Worm (Caenorhabditis elegans): ENCODE data around the gene famh-136.
A peak's percentile ranks its signal among the peaks of the same experiment; 100 is the strongest.

The famh-136 gene

ce11 chrIII:8869663-8870062, 17.9 kb upstream of the famh-136 start:
- TF ChIP-seq tbx-2 (tag; optimal IDR thresholded peaks at IDR 0.05), result no peak
- no peak for TF ChIP-seq lsy-12 (tag; optimal IDR thresholded peaks at IDR 0.05)
- TF ChIP-seq ceh-16 (tag; optimal IDR thresholded peaks at IDR 0.05), result no peak
- no peak for TF ChIP-seq jun-1 (tag; optimal IDR thresholded peaks at IDR 0.05)
- TF ChIP-seq pha-4 (tag; optimal IDR thresholded peaks at IDR 0.05), result no peak
- no peak for TF ChIP-seq nhr-43 (tag; optimal IDR thresholded peaks at IDR 0.05; ENCODE audit: poor library complexity, severe bottlenecking)
- no peak for TF ChIP-seq sea-2 (GFP tag; optimal IDR thresholded peaks at IDR 0.05)
- TF ChIP-seq mml-1 (tag; optimal IDR thresholded peaks at IDR 0.05), result no peak

DNA sequence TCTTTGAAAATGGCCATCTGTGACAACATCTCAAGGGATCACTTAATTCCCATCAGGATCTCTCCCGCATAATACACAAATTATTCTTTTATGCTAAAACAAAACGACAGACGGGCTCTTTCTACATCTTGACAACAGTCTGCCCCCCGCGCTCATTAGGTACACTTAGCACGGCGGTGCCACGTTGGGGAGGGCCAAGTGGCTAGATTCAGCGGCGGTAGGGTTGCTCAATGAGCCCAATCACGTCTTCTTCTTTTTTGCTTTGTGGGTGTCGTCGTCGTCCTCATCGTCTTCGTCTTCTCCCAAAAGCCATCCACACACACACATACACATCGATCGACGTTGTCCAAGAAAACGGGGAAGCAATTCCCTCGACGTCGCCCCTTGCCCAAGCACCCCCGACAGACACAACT, 14.5 kb upstream of the famh-136 start:
- TF ChIP-seq nhr-237 (tag; optimal IDR thresholded peaks at IDR 0.05) (no peak), ama-1 (optimal IDR thresholded peaks at IDR 0.05) (no peak), nhr-11 (tag; optimal IDR thresholded peaks at IDR 0.05) (no peak), elt-3 (tag; optimal IDR thresholded peaks at IDR 0.05) (no peak), nhr-76 (tag; optimal IDR thresholded peaks at IDR 0.05) (no peak), nhr-12 (tag; optimal IDR thresholded peaks at IDR 0.05) (no peak), ceh-16 (tag; optimal IDR thresholded peaks at IDR 0.05) (no peak), unc-62 (GFP tag; optimal IDR thresholded peaks at IDR 0.05) (no peak), lin-39 (tag; optimal IDR thresholded peaks at IDR 0.05) (peak; percentile 56), tbx-2 (tag; optimal IDR thresholded peaks at IDR 0.05) (no peak), ceh-9 (tag; optimal IDR thresholded peaks at IDR 0.05) (no peak), mml-1 (tag; optimal IDR thresholded peaks at IDR 0.05) (no peak), sea-2 (GFP tag; optimal IDR thresholded peaks at IDR 0.05) (no peak), skn-1 (tag; optimal IDR thresholded peaks at IDR 0.05) (no peak), fkh-2 (tag; optimal IDR thresholded peaks at IDR 0.05) (no peak), nfya-1 (tag; optimal IDR thresholded peaks at IDR 0.05; ENCODE audit: insufficient read depth) (peak; percentile 52), hmg-11 (tag; optimal IDR thresholded peaks at IDR 0.05) (peak; percentile 9), egl-5 (tag; optimal IDR thresholded peaks at IDR 0.05) (peak; percentile 11), elt-2 (tag; optimal IDR thresholded peaks at IDR 0.05) (no peak), zag-1 (tag; optimal IDR thresholded peaks at IDR 0.05) (no peak), R02D3.7 (tag; optimal IDR thresholded peaks at IDR 0.05) (no peak), fos-1 (tag; optimal IDR thresholded peaks at IDR 0.05) (no peak), elt-1 (tag; optimal IDR thresholded peaks at IDR 0.05) (no peak), nhr-25 (tag; optimal IDR thresholded peaks at IDR 0.05) (no peak), ceh-28 (tag; optimal IDR thresholded peaks at IDR 0.05) (no peak), unc-39 (tag; optimal IDR thresholded peaks at IDR 0.05) (no peak), pqm-1 (tag; optimal IDR thresholded peaks at IDR 0.05) (no peak), lsy-12 (tag; optimal IDR thresholded peaks at IDR 0.05) (no peak), eor-1 (tag; optimal IDR thresholded peaks at IDR 0.05) (no peak), lin-15B (tag; optimal IDR thresholded peaks at IDR 0.05) (no peak), ZK546.5 (tag; optimal IDR thresholded peaks at IDR 0.05) (no peak), snpc-4 (tag; optimal IDR thresholded peaks at IDR 0.05) (no peak), fkh-10 (GFP tag; optimal IDR thresholded peaks at IDR 0.05) (no peak)

- TF ChIP-seq nfya-1 (tag; optimal IDR thresholded peaks at IDR 0.05; ENCODE audit: insufficient read depth) (peak; percentile 93), egl-5 (tag; optimal IDR thresholded peaks at IDR 0.05) (peak; percentile 68), fkh-10 (GFP tag; optimal IDR thresholded peaks at IDR 0.05) (peak; percentile 88), eor-1 (tag; optimal IDR thresholded peaks at IDR 0.05) (no peak), sea-2 (GFP tag; optimal IDR thresholded peaks at IDR 0.05) (peak; percentile 57), R02D3.7 (tag; optimal IDR thresholded peaks at IDR 0.05) (no peak), nhr-11 (tag; optimal IDR thresholded peaks at IDR 0.05) (no peak), ceh-82 (tag; optimal IDR thresholded peaks at IDR 0.05) (no peak), lsy-12 (tag; optimal IDR thresholded peaks at IDR 0.05) (peak; percentile 22), ceh-16 (tag; optimal IDR thresholded peaks at IDR 0.05) (no peak), aly-2 (tag; optimal IDR thresholded peaks at IDR 0.05) (no peak), jun-1 (tag; optimal IDR thresholded peaks at IDR 0.05) (peak; percentile 51), elt-1 (tag; optimal IDR thresholded peaks at IDR 0.05) (peak; percentile 79), nhr-23 (tag; optimal IDR thresholded peaks at IDR 0.05) (peak; percentile 10), hmg-11 (tag; optimal IDR thresholded peaks at IDR 0.05) (peak; percentile 96), zag-1 (tag; optimal IDR thresholded peaks at IDR 0.05) (peak; percentile 46), nhr-76 (tag; optimal IDR thresholded peaks at IDR 0.05) (no peak), nhr-43 (tag; optimal IDR thresholded peaks at IDR 0.05; ENCODE audit: poor library complexity, severe bottlenecking) (peak; percentile 37), fos-1 (tag; optimal IDR thresholded peaks at IDR 0.05) (no peak), nhr-67 (tag; optimal IDR thresholded peaks at IDR 0.05) (no peak), fkh-2 (tag; optimal IDR thresholded peaks at IDR 0.05) (peak; percentile 21), lin-39 (tag; optimal IDR thresholded peaks at IDR 0.05) (peak; percentile 99), mdl-1 (tag; optimal IDR thresholded peaks at IDR 0.05) (no peak), unc-62 (GFP tag; optimal IDR thresholded peaks at IDR 0.05) (peak; percentile 67), pqm-1 (tag; optimal IDR thresholded peaks at IDR 0.05) (no peak), snpc-4 (tag; optimal IDR thresholded peaks at IDR 0.05) (peak; percentile 30), tbx-2 (tag; optimal IDR thresholded peaks at IDR 0.05) (peak; percentile 79), ama-1 (optimal IDR thresholded peaks at IDR 0.05) (peak; percentile 88), lin-15B (tag; optimal IDR thresholded peaks at IDR 0.05) (peak; percentile 69)
Measured at ce11 chrIII:8873990-8874668, 13.4 kb upstream of the famh-136 start.
